Worm (Caenorhabditis elegans): ENCODE results near the gene F41E6.17.
"Not testable (repeated sequence)": the region's sequence is repeated elsewhere in the genome, so short reads cannot be mapped to it uniquely, and the experiment has no call there.

Gene F41E6.17

ce11 chrV:8623754-8624153, at the start of gene F41E6.17:
F41E6.17 (plus strand) TSS chrV:8624101.
- no peak for TF ChIP-seq ztf-23 (GFP tag; IDR thresholded peaks at IDR 0.05)
- no peak for TF ChIP-seq med-1 (GFP tag; optimal IDR thresholded peaks at IDR 0.05; ENCODE audit: insufficient read depth)
- TF ChIP-seq ztf-29 (GFP tag; IDR thresholded peaks at IDR 0.05), result no peak
- no peak for TF ChIP-seq ref-1 (GFP tag; conservative IDR thresholded peaks at IDR 0.05)
- TF ChIP-seq klf-2 (GFP tag; conservative IDR thresholded peaks at IDR 0.05), result no peak
- TF ChIP-seq T22C8.4 (GFP tag; IDR thresholded peaks at IDR 0.05), result no peak
- no peak for TF ChIP-seq tab-1 (GFP tag; IDR thresholded peaks at IDR 0.05)
- TF ChIP-seq cog-1 (tag; optimal IDR thresholded peaks at IDR 0.05), result no peak
- TF ChIP-seq flt-1 (GFP tag; IDR thresholded peaks at IDR 0.05), result no peak

DNA sequence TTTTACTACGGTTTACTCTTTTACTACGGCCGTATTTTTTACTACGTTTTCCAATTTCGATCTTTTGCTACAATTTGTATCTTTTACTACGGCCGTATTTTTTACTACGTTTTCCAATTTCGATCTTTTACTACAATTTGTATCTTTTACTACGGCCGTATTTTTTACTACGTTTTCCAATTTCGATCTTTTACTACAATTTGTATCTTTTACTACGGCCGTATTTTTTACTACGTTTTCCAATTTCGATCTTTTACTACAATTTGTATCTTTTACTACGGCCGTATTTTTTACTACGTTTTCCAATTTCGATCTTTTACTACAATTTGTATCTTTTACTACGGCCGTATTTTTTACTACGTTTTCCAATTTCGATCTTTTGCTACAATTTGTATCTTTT, 49.1 kb upstream of the F41E6.17 start, which contains the start of gene F25G6.1:
TSS of gene F25G6.1 (plus strand) at position 301 of the 400 bp plus-strand sequence.
- not testable (repeated sequence) for TF ChIP-seq flt-1 (GFP tag; IDR thresholded peaks at IDR 0.05); ref-1 (GFP tag; conservative IDR thresholded peaks at IDR 0.05); cog-1 (tag; optimal IDR thresholded peaks at IDR 0.05)

DNA sequence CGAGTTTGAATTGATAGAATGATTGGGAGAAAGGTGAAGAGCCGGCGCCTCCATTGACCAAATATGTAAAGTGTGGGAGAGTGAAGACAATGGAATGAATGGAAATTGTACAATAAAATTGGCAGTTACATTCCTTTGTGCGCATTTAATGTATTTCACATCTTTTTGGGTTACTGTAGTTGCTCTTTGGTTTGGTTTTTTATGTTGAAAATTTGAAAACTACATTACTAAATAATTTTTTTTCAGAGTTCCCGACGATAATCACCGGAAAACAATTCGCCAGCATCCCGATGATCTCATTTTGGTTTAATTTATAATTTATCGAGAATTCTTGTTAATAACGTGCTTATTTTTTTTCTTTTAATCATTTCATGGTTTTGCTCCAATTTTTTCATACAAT, 42.9 kb upstream of the F41E6.17 start, which contains the start of gene C10B5.1:
TSS of gene C10B5.1 (plus strand) at position 301 of the 400 bp plus-strand sequence.
- TF ChIP-seq flt-1 (GFP tag; IDR thresholded peaks at IDR 0.05), result no peak
- no peak for TF ChIP-seq cog-1 (tag; optimal IDR thresholded peaks at IDR 0.05)
- no peak for TF ChIP-seq ztf-29 (GFP tag; IDR thresholded peaks at IDR 0.05)
- no peak for TF ChIP-seq T22C8.4 (GFP tag; IDR thresholded peaks at IDR 0.05)
- no peak for TF ChIP-seq ref-1 (GFP tag; conservative IDR thresholded peaks at IDR 0.05)
- TF ChIP-seq klf-2 (GFP tag; conservative IDR thresholded peaks at IDR 0.05), result no peak
- TF ChIP-seq ztf-23 (GFP tag; IDR thresholded peaks at IDR 0.05), result no peak
- no peak for TF ChIP-seq tab-1 (GFP tag; IDR thresholded peaks at IDR 0.05)
- no peak for TF ChIP-seq med-1 (GFP tag; optimal IDR thresholded peaks at IDR 0.05; ENCODE audit: insufficient read depth)

DNA sequence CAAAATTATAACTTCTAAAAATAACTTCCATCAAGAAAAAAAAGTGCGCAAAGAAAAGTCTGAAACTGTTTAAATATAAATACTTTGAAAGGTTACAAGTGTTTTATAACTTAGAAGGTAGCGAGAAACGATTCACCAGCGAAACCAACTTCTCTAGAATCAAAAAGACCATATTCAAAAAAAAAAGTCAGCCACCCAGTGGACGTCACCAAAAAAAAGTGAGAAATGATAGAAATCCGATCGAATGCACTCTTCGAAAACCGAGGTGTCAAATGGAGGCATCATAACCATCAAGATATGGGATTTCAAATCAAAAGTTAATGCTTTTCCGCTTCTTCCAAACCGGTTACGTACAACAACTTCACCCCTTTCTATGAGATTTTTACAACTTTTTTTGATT, 37.4 kb upstream of the F41E6.17 start:
- TF ChIP-seq ref-1 (GFP tag; conservative IDR thresholded peaks at IDR 0.05) (no peak), ztf-23 (GFP tag; IDR thresholded peaks at IDR 0.05) (no peak), flt-1 (GFP tag; IDR thresholded peaks at IDR 0.05) (no peak), cog-1 (tag; optimal IDR thresholded peaks at IDR 0.05) (no peak), med-1 (GFP tag; optimal IDR thresholded peaks at IDR 0.05; ENCODE audit: insufficient read depth) (no peak), ztf-29 (GFP tag; IDR thresholded peaks at IDR 0.05) (no peak), tab-1 (GFP tag; IDR thresholded peaks at IDR 0.05) (no peak), T22C8.4 (GFP tag; IDR thresholded peaks at IDR 0.05) (no peak), klf-2 (GFP tag; conservative IDR thresholded peaks at IDR 0.05) (no peak)

ce11 chrV:8586920-8587319, 37.0 kb upstream of the F41E6.17 start:
- TF ChIP-seq klf-2 (GFP tag; conservative IDR thresholded peaks at IDR 0.05), result no peak
- TF ChIP-seq flt-1 (GFP tag; IDR thresholded peaks at IDR 0.05), result no peak
- no peak for TF ChIP-seq T22C8.4 (GFP tag; IDR thresholded peaks at IDR 0.05)
- no peak for TF ChIP-seq tab-1 (GFP tag; IDR thresholded peaks at IDR 0.05)
- TF ChIP-seq ref-1 (GFP tag; conservative IDR thresholded peaks at IDR 0.05), result no peak
- TF ChIP-seq ztf-23 (GFP tag; IDR thresholded peaks at IDR 0.05), result no peak

- TF ChIP-seq ztf-23 (GFP tag; IDR thresholded peaks at IDR 0.05) (0 out of 2 replicates have a peak, but pooled peaks have one; percentile 15), klf-2 (GFP tag; conservative IDR thresholded peaks at IDR 0.05) (no peak), tab-1 (GFP tag; IDR thresholded peaks at IDR 0.05) (no peak)
These were observed 35.8 kb upstream of the F41E6.17 start, which contains the start of gene C10B5.3 for ce11 chrV:8588079-8588478. C10B5.3 (minus strand) TSS chrV:8588179.

DNA sequence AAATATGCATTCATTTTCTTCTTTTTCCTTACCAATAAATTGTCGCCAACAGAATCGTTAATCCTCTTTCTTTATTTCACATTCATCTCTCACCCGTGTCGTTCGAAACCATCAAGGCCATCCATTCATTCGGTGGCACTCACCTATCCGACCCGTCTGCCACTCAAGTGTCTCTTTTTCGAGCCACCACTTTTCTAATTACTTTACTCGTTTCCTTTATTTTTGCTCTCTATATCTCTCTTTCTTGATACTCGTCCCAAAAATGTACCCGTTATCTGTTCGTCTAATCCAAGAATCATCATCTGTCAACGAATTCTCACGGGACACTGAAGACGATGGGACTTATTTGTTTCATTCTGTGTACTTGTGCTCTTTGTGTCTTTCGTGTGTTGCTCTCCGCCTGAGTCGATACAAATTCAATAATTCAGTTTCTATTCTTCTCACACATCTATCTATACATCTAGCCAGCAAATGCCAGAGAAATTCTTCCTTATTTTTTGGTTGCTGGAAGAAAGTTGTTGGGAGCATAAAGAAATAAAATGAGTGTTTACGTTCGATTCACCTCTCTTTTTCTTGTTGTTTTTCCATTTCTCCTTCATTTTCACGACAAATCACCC, 31.1 kb upstream of the F41E6.17 start:
- TF ChIP-seq cog-1 (tag; optimal IDR thresholded peaks at IDR 0.05) (no peak), ref-1 (GFP tag; conservative IDR thresholded peaks at IDR 0.05) (no peak), ztf-23 (GFP tag; IDR thresholded peaks at IDR 0.05) (no peak)

DNA sequence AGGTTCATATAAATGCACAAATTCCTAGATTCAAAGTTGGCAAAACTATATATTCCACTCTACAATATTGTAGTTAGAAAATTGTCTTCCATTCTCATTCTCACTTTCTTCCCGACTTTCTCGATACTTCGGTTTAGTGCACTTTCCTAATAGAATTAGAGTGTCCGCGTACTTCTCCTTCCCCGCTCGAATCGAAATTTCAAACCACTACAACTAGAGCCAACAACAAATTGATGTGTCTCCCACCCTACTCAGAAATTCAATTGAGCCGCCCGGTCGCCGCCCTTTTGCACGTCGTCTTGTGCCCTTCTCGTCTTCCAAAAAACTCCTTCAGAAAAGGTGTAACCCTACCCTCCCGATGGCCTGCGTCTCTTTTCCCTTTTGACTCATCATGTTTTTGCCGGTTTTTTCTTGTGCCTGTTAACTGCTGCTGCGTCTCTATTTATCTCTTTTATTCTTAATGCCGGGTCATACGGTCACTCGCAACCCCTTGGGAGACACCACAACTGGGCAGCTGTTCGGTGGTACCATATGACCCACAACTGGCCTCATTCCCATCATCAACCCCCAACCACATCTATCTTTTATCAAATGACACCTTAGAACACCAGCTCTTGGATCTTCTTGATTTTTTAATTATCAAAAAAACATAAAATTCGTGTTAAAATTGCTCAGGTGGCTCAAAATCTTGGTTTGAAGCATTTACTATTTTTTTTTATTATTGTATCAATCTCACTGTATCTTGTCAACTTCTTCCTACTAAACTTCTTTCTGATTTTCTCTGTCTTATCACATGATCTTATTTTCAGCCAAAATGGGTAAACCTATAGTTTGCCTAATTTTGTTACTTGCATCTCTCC, 29.6 kb upstream of the F41E6.17 start, which contains the start of gene tag-196:
TSS of gene tag-196 (plus strand) at position 810 of the 860 bp plus-strand sequence.
- no peak for TF ChIP-seq ztf-29 (GFP tag; IDR thresholded peaks at IDR 0.05)
- TF ChIP-seq flt-1 (GFP tag; IDR thresholded peaks at IDR 0.05), result peak; percentile 43; the same call in 1 of the 2 replicates

DNA sequence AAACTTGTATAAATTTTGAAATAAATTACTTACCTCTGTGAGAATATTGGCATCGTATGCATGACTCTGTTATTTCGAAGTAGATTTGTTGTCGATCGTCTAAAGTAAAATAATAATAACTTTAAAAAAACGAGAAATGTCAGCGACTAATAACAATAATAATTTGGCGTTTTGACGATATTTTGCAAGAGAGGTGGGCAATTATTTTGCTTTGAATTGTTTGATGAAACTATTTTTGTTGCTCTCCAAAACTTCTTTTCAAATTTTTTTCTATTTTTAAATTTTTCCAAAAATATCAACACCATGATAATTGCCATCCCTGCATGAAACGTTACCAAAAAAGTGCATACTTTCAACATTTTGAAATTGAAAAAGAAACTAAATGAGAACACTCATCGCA, 24.7 kb upstream of the F41E6.17 start, which contains the start of gene F41E6.7:
TSS of gene F41E6.7 (minus strand) at position 101 of the 400 bp plus-strand sequence.
- TF ChIP-seq ztf-23 (GFP tag; IDR thresholded peaks at IDR 0.05) (no peak), tab-1 (GFP tag; IDR thresholded peaks at IDR 0.05) (no peak), ztf-29 (GFP tag; IDR thresholded peaks at IDR 0.05) (no peak), flt-1 (GFP tag; IDR thresholded peaks at IDR 0.05) (no peak), klf-2 (GFP tag; conservative IDR thresholded peaks at IDR 0.05) (no peak), ref-1 (GFP tag; conservative IDR thresholded peaks at IDR 0.05) (no peak), T22C8.4 (GFP tag; IDR thresholded peaks at IDR 0.05) (no peak), cog-1 (tag; optimal IDR thresholded peaks at IDR 0.05) (no peak), med-1 (GFP tag; optimal IDR thresholded peaks at IDR 0.05; ENCODE audit: insufficient read depth) (no peak)

- TF ChIP-seq flt-1 (GFP tag; IDR thresholded peaks at IDR 0.05) (no peak), T22C8.4 (GFP tag; IDR thresholded peaks at IDR 0.05) (no peak), med-1 (GFP tag; optimal IDR thresholded peaks at IDR 0.05; ENCODE audit: insufficient read depth) (no peak), ztf-29 (GFP tag; IDR thresholded peaks at IDR 0.05) (no peak)
These were observed 23.9 kb upstream of the F41E6.17 start for ce11 chrV:8599957-8600356.
